Worm (Caenorhabditis elegans) whole organism, young adult: ENCODE measurements around the gene spp-20.
A peak's percentile ranks its signal among the peaks of the same experiment; 100 is the strongest.

Source experiments
- B0336.3 ChIP-seq: fragments of 200-800 bp; sonication (Bioruptor generic); IDR thresholded peaks from 2 replicates; pipeline ENCODE4 v1.3.6; 2022; ENCODE audit warnings: missing genetic modification characterization, missing compliant biosample characterization
- D2030.7 ChIP-seq: fragments of 200-800 bp; sonication (Bioruptor generic); IDR thresholded peaks from 2 replicates; pipeline ENCODE4 v1.3.6; 2022; ENCODE audit warnings: missing genetic modification reagents, missing genetic modification characterization, missing compliant biosample characterization
- F39B2.1 ChIP-seq: fragments of 200-800 bp; sonication (Bioruptor generic); IDR thresholded peaks from 2 replicates; pipeline ENCODE4 v1.3.6; 2022; ENCODE audit warnings: missing genetic modification reagents, missing genetic modification characterization, missing compliant biosample characterization
- F49E8.2 ChIP-seq: sonication (generic microtip); optimal IDR thresholded peaks from 3 replicates; lab custom pipeline; 2017; ENCODE audit warnings: missing genetic modification characterization, mild to moderate bottlenecking, missing compliant biosample characterization, antibody characterized with exemption, moderate library complexity; ENCODE audit not compliant: insufficient read depth
- F57A8.1 ChIP-seq: fragments of 200-800 bp; sonication (Bioruptor generic); optimal IDR thresholded peaks from 2 replicates; lab custom pipeline; 2018; ENCODE audit warnings: mild to moderate bottlenecking, missing genetic modification characterization, moderate library complexity, missing compliant biosample characterization
- Y79H2A.3 ChIP-seq: fragments of 200-800 bp; sonication (Bioruptor generic); conservative IDR thresholded peaks from 2 replicates; pipeline ENCODE4 v1.3.6; 2022; ENCODE audit warnings: missing genetic modification reagents, missing genetic modification characterization, missing compliant biosample characterization
- Y95B8A.8 ChIP-seq: fragments of 200-800 bp; sonication (Bioruptor generic); IDR thresholded peaks from 2 replicates; pipeline ENCODE4 v1.3.6; 2022; ENCODE audit warnings: missing genetic modification reagents, missing genetic modification characterization, missing compliant biosample characterization
- ZK185.1 ChIP-seq: sonication (generic microtip); optimal IDR thresholded peaks from 2 replicates; lab custom pipeline; 2016; ENCODE audit warnings: mild to moderate bottlenecking, missing genetic modification characterization, missing compliant biosample characterization; ENCODE audit not compliant: poor library complexity, severe bottlenecking
- ama-1 ChIP-seq, 3 experiments: fragments of 150-350 bp in 1 of 3; sonication (generic microtip) in 2 of 3; optimal IDR thresholded peaks; 2 replicates each; lab custom pipeline; 2014 to 2018; ENCODE audit warnings: missing biosample characterization in 2 of 3, missing genetic modification characterization in 2 of 3, missing genetic modification reagents in 2 of 3
- aptf-2 ChIP-seq: fragments of 200-800 bp; sonication (Bioruptor generic); conservative IDR thresholded peaks from 2 replicates; pipeline ENCODE4 v1.3.6; 2022; ENCODE audit warnings: missing genetic modification reagents, missing genetic modification characterization, missing compliant biosample characterization
- aptf-3 ChIP-seq: fragments of 200-800 bp; sonication (Bioruptor generic); IDR thresholded peaks from 2 replicates; pipeline ENCODE4 v1.3.6; 2022; ENCODE audit warnings: missing genetic modification characterization, missing compliant biosample characterization
- attf-6 ChIP-seq: fragments of 200-800 bp; sonication (Bioruptor generic); IDR thresholded peaks from 2 replicates; pipeline ENCODE4 v1.3.6; 2022; ENCODE audit warnings: missing genetic modification reagents, missing genetic modification characterization, missing compliant biosample characterization
- bed-1 ChIP-seq: fragments of 200-800 bp; sonication (Bioruptor generic); IDR thresholded peaks from 2 replicates; pipeline ENCODE4 v1.3.6; 2022; ENCODE audit warnings: missing genetic modification reagents, missing genetic modification characterization, missing compliant biosample characterization
- ceh-100 ChIP-seq: fragments of 200-800 bp; sonication (Bioruptor generic); IDR thresholded peaks from 2 replicates; pipeline ENCODE4 v1.3.6; 2022; ENCODE audit warnings: missing genetic modification reagents, missing genetic modification characterization, missing compliant biosample characterization
- ceh-58 ChIP-seq: fragments of 200-800 bp; sonication (Bioruptor generic); IDR thresholded peaks from 2 replicates; pipeline ENCODE4 v1.3.6; 2022; ENCODE audit warnings: missing genetic modification characterization, missing compliant biosample characterization
- ceh-79 ChIP-seq: sonication (generic microtip); optimal IDR thresholded peaks from 2 replicates; lab custom pipeline; 2017; ENCODE audit warnings: mild to moderate bottlenecking, missing genetic modification characterization, missing compliant biosample characterization
- chd-7 ChIP-seq: sonication (generic microtip); optimal IDR thresholded peaks from 2 replicates; lab custom pipeline; 2016; ENCODE audit warnings: mild to moderate bottlenecking, missing genetic modification characterization, moderate library complexity, missing compliant biosample characterization
- dpl-1 ChIP-seq: fragments of 150-350 bp; optimal IDR thresholded peaks from 2 replicates; lab custom pipeline; 2014; ENCODE audit warnings: missing biosample characterization, missing genetic modification reagents, missing genetic modification characterization
- efl-1 ChIP-seq: fragments of 150-350 bp; optimal IDR thresholded peaks from 2 replicates; lab custom pipeline; 2014; ENCODE audit warnings: missing biosample characterization, missing genetic modification reagents, missing genetic modification characterization
- egl-44 ChIP-seq: fragments of 200-800 bp; sonication (Bioruptor generic); IDR thresholded peaks from 2 replicates; pipeline ENCODE4 v1.3.6; 2022; ENCODE audit warnings: missing genetic modification reagents, missing genetic modification characterization, missing compliant biosample characterization
- ekl-4 ChIP-seq: fragments of 200-800 bp; sonication (Bioruptor generic); IDR thresholded peaks from 2 replicates; pipeline ENCODE4 v1.3.6; 2022; ENCODE audit warnings: missing genetic modification reagents, missing genetic modification characterization, missing compliant biosample characterization
- hmg-1.2 ChIP-seq: fragments of 200-800 bp; sonication (Bioruptor generic); IDR thresholded peaks from 2 replicates; pipeline ENCODE4 v1.3.6; 2022; ENCODE audit warnings: missing genetic modification reagents, missing genetic modification characterization, missing compliant biosample characterization
- hmg-20 ChIP-seq: fragments of 200-800 bp; sonication (Bioruptor generic); IDR thresholded peaks from 2 replicates; pipeline ENCODE4 v1.3.6; 2022; ENCODE audit warnings: missing genetic modification reagents, missing genetic modification characterization, missing compliant biosample characterization
- hsf-1 ChIP-seq: fragments of 200-800 bp; sonication (Bioruptor generic); IDR thresholded peaks from 2 replicates; pipeline ENCODE4 v1.3.6; 2022; ENCODE audit warnings: missing genetic modification reagents, missing genetic modification characterization, missing compliant biosample characterization
- lin-40 ChIP-seq: sonication (generic microtip); optimal IDR thresholded peaks from 2 replicates; lab custom pipeline; 2016; ENCODE audit warnings: missing genetic modification characterization, mild to moderate bottlenecking, missing compliant biosample characterization, missing genotype, missing genetic modification reagents
- lin-54 ChIP-seq: fragments of 200-800 bp; sonication (Bioruptor generic); optimal IDR thresholded peaks from 2 replicates; lab custom pipeline; 2018; ENCODE audit warnings: mild to moderate bottlenecking, missing genetic modification characterization, missing compliant biosample characterization
- madf-10 ChIP-seq: sonication (generic microtip); optimal IDR thresholded peaks from 2 replicates; lab custom pipeline; 2016; ENCODE audit warnings: mild to moderate bottlenecking, missing genetic modification characterization, missing compliant biosample characterization
- madf-3 ChIP-seq: fragments of 200-800 bp; sonication (Bioruptor generic); IDR thresholded peaks from 2 replicates; pipeline ENCODE4 v1.3.6; 2022; ENCODE audit warnings: missing genetic modification reagents, missing genetic modification characterization, missing compliant biosample characterization
- mel-28 ChIP-seq: sonication (generic microtip); optimal IDR thresholded peaks from 2 replicates; lab custom pipeline; 2016; ENCODE audit warnings: borderline replicate concordance, mild to moderate bottlenecking, missing genetic modification characterization, missing compliant biosample characterization
- mes-4 ChIP-seq: sonication (generic microtip); optimal IDR thresholded peaks from 2 replicates; lab custom pipeline; 2016; ENCODE audit warnings: missing genotype, missing genetic modification characterization, missing compliant biosample characterization
- nfya-1 ChIP-seq: sonication (generic microtip); optimal IDR thresholded peaks from 2 replicates; lab custom pipeline; 2017; ENCODE audit warnings: antibody characterized with exemption, missing compliant biosample characterization, missing genetic modification characterization, borderline replicate concordance; ENCODE audit not compliant: insufficient read depth
- nfya-2 ChIP-seq: fragments of 200-800 bp; sonication (Bioruptor generic); IDR thresholded peaks from 2 replicates; pipeline ENCODE4 v1.3.6; 2022; ENCODE audit warnings: missing genetic modification reagents, missing genetic modification characterization, missing compliant biosample characterization
- nfyb-1 ChIP-seq: fragments of 200-800 bp; sonication (Bioruptor generic); IDR thresholded peaks from 2 replicates; pipeline ENCODE4 v1.3.6; 2022; ENCODE audit warnings: missing genetic modification reagents, missing genetic modification characterization, missing compliant biosample characterization
- nhr-179 ChIP-seq: sonication (generic microtip); optimal IDR thresholded peaks from 2 replicates; lab custom pipeline; 2016; ENCODE audit warnings: mild to moderate bottlenecking, missing genetic modification characterization, missing compliant biosample characterization
- nhr-27 ChIP-seq: fragments of 200-800 bp; sonication (Bioruptor generic); optimal IDR thresholded peaks from 2 replicates; lab custom pipeline; 2018; ENCODE audit warnings: mild to moderate bottlenecking, missing genetic modification characterization, moderate library complexity, missing compliant biosample characterization
- pha-4 ChIP-seq: fragments of 150-350 bp; sonication (generic microtip); optimal IDR thresholded peaks from 2 replicates; lab custom pipeline; 2014; ENCODE audit warnings: missing biosample characterization, missing genetic modification reagents, missing genetic modification characterization
- rcor-1 ChIP-seq: fragments of 200-800 bp; sonication (Bioruptor generic); IDR thresholded peaks from 2 replicates; pipeline ENCODE4 v1.3.6; 2022; ENCODE audit warnings: missing genetic modification reagents, missing genetic modification characterization, missing compliant biosample characterization
- rpc-1 ChIP-seq, 2 experiments: fragments of 150-350 bp in 1 of 2; sonication (generic microtip) in 1 of 2; optimal IDR thresholded peaks; 2 replicates each; lab custom pipeline; 2014 to 2018; ENCODE audit warnings: missing biosample characterization in 1 of 2, missing genetic modification characterization in 1 of 2, missing genetic modification reagents in 1 of 2, missing genotype in 1 of 2
- sdz-38 ChIP-seq: sonication (generic microtip); optimal IDR thresholded peaks from 2 replicates; lab custom pipeline; 2016; ENCODE audit warnings: missing genotype, missing genetic modification characterization, missing compliant biosample characterization
- tbp1 ChIP-seq: fragments of 200-800 bp; sonication (Bioruptor generic); optimal IDR thresholded peaks from 2 replicates; lab custom pipeline; 2018; ENCODE audit warnings: mild to moderate bottlenecking, missing genetic modification characterization, missing compliant biosample characterization
- tbx-9 ChIP-seq: sonication (generic microtip); optimal IDR thresholded peaks from 2 replicates; lab custom pipeline; 2016; ENCODE audit warnings: borderline replicate concordance, missing genetic modification characterization, inconsistent platforms, missing compliant biosample characterization
- tlf-1 ChIP-seq: fragments of 200-800 bp; sonication (Bioruptor generic); optimal IDR thresholded peaks from 2 replicates; lab custom pipeline; 2018; ENCODE audit warnings: mild to moderate bottlenecking, missing genetic modification characterization, missing compliant biosample characterization
- zim-3 ChIP-seq: sonication (generic microtip); optimal IDR thresholded peaks from 2 replicates; lab custom pipeline; 2017; ENCODE audit warnings: mild to moderate bottlenecking, missing genetic modification characterization, moderate library complexity, missing compliant biosample characterization
- ztf-18 ChIP-seq: sonication (generic microtip); optimal IDR thresholded peaks from 2 replicates; lab custom pipeline; 2016; ENCODE audit warnings: missing genotype, mild to moderate bottlenecking, missing genetic modification characterization, missing compliant biosample characterization
- ztf-25 ChIP-seq: fragments of 200-800 bp; sonication (Bioruptor generic); IDR thresholded peaks from 2 replicates; pipeline ENCODE4 v1.3.6; 2022; ENCODE audit warnings: missing genetic modification reagents, missing genetic modification characterization, missing compliant biosample characterization
- ztf-26 ChIP-seq: sonication (generic microtip); optimal IDR thresholded peaks from 2 replicates; lab custom pipeline; 2017; ENCODE audit warnings: missing genetic modification characterization, missing compliant biosample characterization
- ztf-6 ChIP-seq: fragments of 200-800 bp; sonication (Bioruptor generic); IDR thresholded peaks from 2 replicates; pipeline ENCODE4 v1.3.6; 2022; ENCODE audit warnings: missing genetic modification reagents, missing genetic modification characterization, missing compliant biosample characterization

Gene spp-20

DNA sequence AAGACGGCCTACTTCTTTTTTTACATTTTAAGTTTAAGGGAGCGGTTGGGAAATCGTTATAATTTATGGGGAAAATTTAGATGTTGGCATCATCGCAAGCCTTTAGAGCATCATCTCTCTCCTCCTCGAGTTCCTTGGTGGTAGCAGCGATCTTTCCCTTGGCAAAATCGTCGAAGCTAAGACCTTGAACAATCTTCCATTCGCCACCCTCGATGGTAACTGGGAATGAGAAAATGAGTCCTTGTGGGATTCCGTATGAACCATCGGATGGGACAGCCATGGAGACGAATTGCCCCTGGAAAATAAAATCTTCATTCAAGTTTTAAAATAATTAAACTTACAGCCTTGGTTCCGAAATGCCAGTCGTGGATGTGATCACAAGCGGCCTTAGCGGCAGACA is 42.7 kb downstream of the spp-20 start:
- no peak for TF ChIP-seq tbp1 (GFP tag; lab: Kevin White, UChicago)
- TF ChIP-seq ama-1 (optimal IDR thresholded peaks at IDR 0.05; lab: Kevin White, UChicago) = no peak
- no peak for TF ChIP-seq ama-1 (GFP tag; optimal IDR thresholded peaks at IDR 0.05; lab: Kevin White, UChicago)
- no peak for TF ChIP-seq mes-4 (tag; lab: Kevin White, UChicago)
- peak; percentile 55; the same call in 1 of the 2 replicates for TF ChIP-seq madf-3 (GFP tag; lab: Robert Waterston, UW)
- TF ChIP-seq nfya-2 (GFP tag; lab: Robert Waterston, UW) = 0 out of 2 replicates have a peak, but pooled peaks have one; percentile 34
- TF ChIP-seq pha-4 (tag; lab: Kevin White, UChicago) = peak; percentile 21
- peak; percentile 4; the same call in 1 of the 2 replicates for TF ChIP-seq hmg-20 (GFP tag; lab: Robert Waterston, UW)
- TF ChIP-seq ceh-58 (GFP tag; lab: Robert Waterston, UW) = no peak
- no peak for TF ChIP-seq tlf-1 (GFP tag; lab: Kevin White, UChicago)
- no peak for TF ChIP-seq madf-10 (tag; lab: Kevin White, UChicago)
- peak; percentile 59 for TF ChIP-seq ZK185.1
- TF ChIP-seq lin-40 (tag; lab: Kevin White, UChicago) = no peak
- 0 out of 2 replicates have a peak, but pooled peaks have one; percentile 27 for TF ChIP-seq bed-1 (GFP tag; lab: Robert Waterston, UW)
- peak; percentile 37; the same call in 1 of the 2 replicates for TF ChIP-seq B0336.3 (GFP tag; lab: Robert Waterston, UW)

DNA sequence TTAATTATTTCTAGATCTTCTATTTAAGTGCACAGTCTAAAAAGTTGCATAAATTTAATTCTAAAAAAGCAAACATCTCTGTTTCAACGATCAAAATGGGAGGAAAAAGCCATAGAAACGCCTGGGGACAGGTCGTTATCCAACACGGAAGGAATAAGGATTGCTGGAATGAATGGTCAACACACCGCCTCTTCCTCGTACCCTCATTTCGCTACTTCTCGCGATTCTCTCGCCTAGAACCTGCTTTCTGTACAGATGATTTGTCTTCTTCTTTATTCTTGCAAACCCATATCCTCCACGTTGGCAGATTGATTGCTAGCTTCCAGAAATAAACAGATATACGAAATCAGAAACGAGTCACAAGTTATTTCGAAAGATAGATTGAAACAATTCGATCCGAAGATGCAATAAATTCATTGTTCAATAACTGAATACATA is 43.1 kb downstream of the spp-20 start, which contains the start of gene dpy-11:
Gene dpy-11 (minus strand): TSS at position 354 of the 438 bp plus-strand sequence.
- TF ChIP-seq efl-1 (GFP tag; lab: Kevin White, UChicago) (no peak), hsf-1 (peak; percentile 12; the same call in 1 of the 2 replicates), rpc-1 (optimal IDR thresholded peaks at IDR 0.05; lab: Kevin White, UChicago) (no peak), rpc-1 (tag; optimal IDR thresholded peaks at IDR 0.05; lab: Kevin White, UChicago) (no peak), mel-28 (no peak), tbx-9 (no peak), egl-44 (GFP tag; lab: Robert Waterston, UW) (peak; percentile 25; the same call in 1 of the 2 replicates), Y79H2A.3 (GFP tag; lab: Robert Waterston, UW) (no peak), aptf-3 (GFP tag; lab: Robert Waterston, UW) (0 out of 2 replicates have a peak, but pooled peaks have one; percentile 80), Y95B8A.8 (GFP tag; lab: Robert Waterston, UW) (no peak), nhr-179 (no peak), nfyb-1 (GFP tag; lab: Robert Waterston, UW) (peak; percentile 22; the same call in 1 of the 2 replicates), ceh-79 (tag; lab: Kevin White, UChicago) (no peak), ztf-26 (peak; percentile 58), rcor-1 (GFP tag; lab: Robert Waterston, UW) (no peak), F49E8.2 (tag; lab: Kevin White, UChicago) (no peak), F39B2.1 (GFP tag; lab: Robert Waterston, UW) (0 out of 2 replicates have a peak, but pooled peaks have one; percentile 53), sdz-38 (no peak), D2030.7 (no peak), nhr-27 (tag; lab: Kevin White, UChicago) (no peak), ekl-4 (GFP tag; lab: Robert Waterston, UW) (peak; percentile 65), zim-3 (no peak), hmg-1.2 (GFP tag; lab: Robert Waterston, UW) (peak; percentile 51), nfya-1 (tag; lab: Kevin White, UChicago) (no peak), attf-6 (GFP tag; lab: Robert Waterston, UW) (no peak; the same call in 1 of the 2 replicates), ztf-25 (GFP tag; lab: Robert Waterston, UW) (no peak), chd-7 (peak; percentile 35), aptf-2 (GFP tag; lab: Robert Waterston, UW) (no peak), dpl-1 (GFP tag; lab: Kevin White, UChicago) (no peak), lin-54 (GFP tag; lab: Kevin White, UChicago) (peak; percentile 28), ztf-18 (tag; lab: Kevin White, UChicago) (no peak), F57A8.1 (no peak), ztf-6 (no peak), ceh-100 (GFP tag; lab: Robert Waterston, UW) (no peak)
